Worm (Caenorhabditis elegans) whole organism, L4 larva: Measurements from ENCODE around the gene hlh-1.

Source experiments
- F37D6.2 ChIP-seq: sonication (generic microtip); optimal IDR thresholded peaks from 2 replicates; lab custom pipeline; 2016; ENCODE audit warnings: mild to moderate bottlenecking, missing genetic modification characterization, missing compliant biosample characterization
- aha-1 ChIP-seq: fragments of 150-350 bp; peaks from one replicate; lab custom pipeline; 2014; ENCODE audit warnings: missing biosample characterization, missing genetic modification characterization
- attf-4 ChIP-seq: sonication (generic microtip); optimal IDR thresholded peaks from 3 replicates; lab custom pipeline; 2017; ENCODE audit warnings: missing biosample characterization, missing genetic modification characterization
- ceh-20 ChIP-seq: fragments of 200-800 bp; sonication (Bioruptor generic); IDR thresholded peaks from 2 replicates; pipeline ENCODE4 v1.3.6; 2022; ENCODE audit warnings: missing genetic modification reagents, missing genetic modification characterization, missing compliant biosample characterization
- ces-1 ChIP-seq: fragments of 150-350 bp; sonication (generic microtip); optimal IDR thresholded peaks from 4 replicates; lab custom pipeline; 2014; ENCODE audit warnings: missing biosample characterization, missing genetic modification reagents, missing genetic modification characterization
- cey-2 ChIP-seq: sonication (generic microtip); optimal IDR thresholded peaks from 3 replicates; lab custom pipeline; 2017; ENCODE audit warnings: missing genetic modification characterization, mild to moderate bottlenecking, missing compliant biosample characterization, antibody characterized with exemption, borderline replicate concordance; ENCODE audit not compliant: insufficient read depth
- ctbp-1 ChIP-seq: fragments of 200-800 bp; sonication (Bioruptor generic); IDR thresholded peaks from 2 replicates; pipeline ENCODE4 v1.3.6; 2022; ENCODE audit warnings: missing genetic modification reagents, missing genetic modification characterization, missing compliant biosample characterization
- daf-16 ChIP-seq, 3 experiments: sonication (generic microtip); optimal IDR thresholded peaks; 2 replicates each; lab custom pipeline; 2016 to 2017; ENCODE audit warnings: missing genetic modification characterization in 3 of 3, missing genetic modification reagents in 3 of 3, mild to moderate bottlenecking in 2 of 3, missing compliant biosample characterization in 2 of 3, missing biosample characterization in 1 of 3, moderate library complexity in 1 of 3
- dmd-6 ChIP-seq: fragments of 200-800 bp; sonication (Bioruptor generic); IDR thresholded peaks from 2 replicates; pipeline ENCODE4 v1.3.6; 2022; ENCODE audit warnings: missing genetic modification reagents, missing genetic modification characterization, missing compliant biosample characterization
- dpl-1 ChIP-seq: fragments of 150-350 bp; optimal IDR thresholded peaks from 2 replicates; lab custom pipeline; 2014; ENCODE audit warnings: missing biosample characterization, missing genetic modification reagents, missing genetic modification characterization
- duxl-1 ChIP-seq: sonication (generic microtip); optimal IDR thresholded peaks from 2 replicates; lab custom pipeline; 2016; ENCODE audit warnings: mild to moderate bottlenecking, missing genetic modification characterization, moderate library complexity, missing compliant biosample characterization; ENCODE audit not compliant: poor library complexity
- dve-1 ChIP-seq: sonication (generic microtip); optimal IDR thresholded peaks from 2 replicates; lab custom pipeline; 2017; ENCODE audit warnings: antibody characterized with exemption, mild to moderate bottlenecking, missing genetic modification characterization, missing compliant biosample characterization; ENCODE audit not compliant: insufficient read depth
- gei-8 ChIP-seq: fragments of 200-800 bp; sonication (Bioruptor generic); optimal IDR thresholded peaks from 2 replicates; lab custom pipeline; 2018; ENCODE audit warnings: mild to moderate bottlenecking, missing genetic modification characterization, missing compliant biosample characterization
- hif-1 ChIP-seq, 2 experiments: sonication (generic microtip); optimal IDR thresholded peaks; 2 replicates each; lab custom pipeline; 2016 to 2017; ENCODE audit warnings: missing compliant biosample characterization in 2 of 2, missing genetic modification characterization in 2 of 2, missing genetic modification reagents in 2 of 2, missing genotype in 2 of 2, mild to moderate bottlenecking in 1 of 2
- hlh-11 ChIP-seq: fragments of 200-800 bp; sonication (Bioruptor generic); optimal IDR thresholded peaks from 2 replicates; lab custom pipeline; 2018; ENCODE audit warnings: mild to moderate bottlenecking, missing genetic modification characterization, missing compliant biosample characterization
- hlh-30 ChIP-seq: sonication (generic microtip); optimal IDR thresholded peaks from 2 replicates; lab custom pipeline; 2017; ENCODE audit warnings: antibody characterized with exemption, mild to moderate bottlenecking, missing genetic modification characterization, missing compliant biosample characterization; ENCODE audit not compliant: insufficient read depth
- hmg-1.1 ChIP-seq: fragments of 200-800 bp; sonication (Bioruptor generic); IDR thresholded peaks from 2 replicates; pipeline ENCODE4 v1.3.6; 2022; ENCODE audit warnings: missing genetic modification reagents, missing genetic modification characterization, missing compliant biosample characterization
- lin-1 ChIP-seq: fragments of 200-800 bp; sonication (Bioruptor generic); IDR thresholded peaks from 2 replicates; pipeline ENCODE4 v1.3.6; 2022; ENCODE audit warnings: missing genetic modification reagents, missing genetic modification characterization, missing compliant biosample characterization
- lin-13 ChIP-seq: fragments of 150-350 bp; optimal IDR thresholded peaks from 2 replicates; lab custom pipeline; 2014; ENCODE audit warnings: missing biosample characterization, missing genetic modification reagents, missing genetic modification characterization
- lin-29 ChIP-seq: fragments of 200-800 bp; sonication (Bioruptor generic); IDR thresholded peaks from 2 replicates; pipeline ENCODE4 v1.3.6; 2022; ENCODE audit warnings: missing genetic modification reagents, missing genetic modification characterization, missing compliant biosample characterization
- lin-38 ChIP-seq: fragments of 200-800 bp; sonication (Bioruptor generic); IDR thresholded peaks from 2 replicates; pipeline ENCODE4 v1.3.6; 2022; ENCODE audit warnings: missing genetic modification reagents, missing genetic modification characterization, missing compliant biosample characterization
- lin-39 ChIP-seq: fragments of 150-350 bp; optimal IDR thresholded peaks from 2 replicates; lab custom pipeline; 2014; ENCODE audit warnings: missing biosample characterization, missing genetic modification reagents, missing genetic modification characterization
- lsy-2 ChIP-seq, 2 experiments: fragments of 150-350 bp in 1 of 2; sonication (generic microtip) in 1 of 2; optimal IDR thresholded peaks; 2 replicates each; lab custom pipeline; 2014 to 2017; ENCODE audit warnings: missing biosample characterization in 2 of 2, missing genetic modification characterization in 2 of 2
- mdl-1 ChIP-seq, 2 experiments: fragments of 150-350 bp in 1 of 2; sonication (generic microtip) in 1 of 2; optimal IDR thresholded peaks; 2 replicates each; lab custom pipeline; 2014 to 2017; ENCODE audit warnings: missing biosample characterization in 2 of 2, missing genetic modification characterization in 2 of 2
- mep-1 ChIP-seq: fragments of 150-350 bp; sonication (generic microtip); optimal IDR thresholded peaks from 3 replicates; lab custom pipeline; 2014; ENCODE audit warnings: missing biosample characterization, missing genetic modification characterization
- mes-2 ChIP-seq: sonication (generic microtip); optimal IDR thresholded peaks from 2 replicates; lab custom pipeline; 2016; ENCODE audit warnings: missing genotype, mild to moderate bottlenecking, missing genetic modification characterization, missing compliant biosample characterization; ENCODE audit not compliant: poor library complexity, severe bottlenecking
- mxl-3 ChIP-seq: fragments of 200-800 bp; sonication (Bioruptor generic); optimal IDR thresholded peaks from 2 replicates; lab custom pipeline; 2018; ENCODE audit warnings: mild to moderate bottlenecking, missing genetic modification characterization, missing compliant biosample characterization
- nhr-11 ChIP-seq: fragments of 150-350 bp; optimal IDR thresholded peaks from 2 replicates; lab custom pipeline; 2014; ENCODE audit warnings: missing biosample characterization, missing genetic modification characterization
- nhr-28 ChIP-seq: fragments of 150-350 bp; optimal IDR thresholded peaks from 2 replicates; lab custom pipeline; 2014; ENCODE audit warnings: missing biosample characterization, missing genetic modification characterization
- nhr-42 ChIP-seq: fragments of 200-800 bp; sonication (Bioruptor generic); IDR thresholded peaks from 2 replicates; pipeline ENCODE4 v1.3.6; 2022; ENCODE audit warnings: missing genetic modification characterization, missing compliant biosample characterization
- pha-4 ChIP-seq, 2 experiments: fragments of 150-350 bp in 1 of 2; fragments of 200-800 bp in 1 of 2; sonication (Bioruptor generic) in 1 of 2; IDR thresholded peaks in 1 of 2; optimal IDR thresholded peaks in 1 of 2; 2 replicates each; pipeline versions ENCODE4 v1.3.6 to Lab custom; 2014 to 2022; ENCODE audit warnings: missing genetic modification characterization in 2 of 2, missing genetic modification reagents in 2 of 2, missing biosample characterization in 1 of 2, missing compliant biosample characterization in 1 of 2
- php-3 ChIP-seq: fragments of 200-800 bp; sonication (Bioruptor generic); IDR thresholded peaks from 2 replicates; pipeline ENCODE4 v1.3.6; 2022; ENCODE audit warnings: missing genetic modification reagents, missing genetic modification characterization, missing compliant biosample characterization
- pqm-1 ChIP-seq: sonication (generic microtip); optimal IDR thresholded peaks from 2 replicates; lab custom pipeline; 2017; ENCODE audit warnings: missing biosample characterization, missing genetic modification characterization
- rbr-2 ChIP-seq: sonication (generic microtip); optimal IDR thresholded peaks from 2 replicates; lab custom pipeline; 2016; ENCODE audit warnings: missing genotype, missing genetic modification characterization, missing compliant biosample characterization
- sdz-12 ChIP-seq: fragments of 200-800 bp; sonication (Bioruptor generic); optimal IDR thresholded peaks from 2 replicates; lab custom pipeline; 2018; ENCODE audit warnings: mild to moderate bottlenecking, missing genetic modification characterization, missing compliant biosample characterization
- snpc-1.2 ChIP-seq: fragments of 200-800 bp; sonication (Bioruptor generic); IDR thresholded peaks from 2 replicates; pipeline ENCODE4 v1.3.6; 2022; ENCODE audit warnings: missing genetic modification reagents, missing genetic modification characterization, missing compliant biosample characterization
- spr-3 ChIP-seq: fragments of 200-800 bp; sonication (Bioruptor generic); optimal IDR thresholded peaks from 2 replicates; lab custom pipeline; 2018; ENCODE audit warnings: mild to moderate bottlenecking, missing genetic modification characterization, missing compliant biosample characterization
- tag-97 ChIP-seq: fragments of 200-800 bp; sonication (Bioruptor generic); IDR thresholded peaks from 2 replicates; pipeline ENCODE4 v1.3.6; 2022; ENCODE audit warnings: missing genetic modification characterization, missing compliant biosample characterization
- unc-130 ChIP-seq: sonication (generic microtip); optimal IDR thresholded peaks from 2 replicates; lab custom pipeline; 2016; ENCODE audit warnings: missing genetic modification reagents, missing genetic modification characterization, missing compliant biosample characterization
- unc-62 ChIP-seq, 3 experiments: fragments of 150-350 bp in 1 of 3; sonication (generic microtip); optimal IDR thresholded peaks in 2 of 3; peaks in 1 of 3; 1 replicate in 1 of 3; 2 replicates in 2 of 3; lab custom pipeline; 2014 to 2017; ENCODE audit warnings: missing biosample characterization in 3 of 3, missing genetic modification characterization in 3 of 3, missing genetic modification reagents in 3 of 3, missing genotype in 1 of 3
- zfp-2 ChIP-seq: sonication (generic microtip); optimal IDR thresholded peaks from 2 replicates; lab custom pipeline; 2016; ENCODE audit warnings: mild to moderate bottlenecking, missing genetic modification characterization, missing compliant biosample characterization
- ztf-7 ChIP-seq: fragments of 150-350 bp; optimal IDR thresholded peaks from 2 replicates; lab custom pipeline; 2014; ENCODE audit warnings: missing biosample characterization, missing genetic modification characterization

Gene hlh-1

DNA sequence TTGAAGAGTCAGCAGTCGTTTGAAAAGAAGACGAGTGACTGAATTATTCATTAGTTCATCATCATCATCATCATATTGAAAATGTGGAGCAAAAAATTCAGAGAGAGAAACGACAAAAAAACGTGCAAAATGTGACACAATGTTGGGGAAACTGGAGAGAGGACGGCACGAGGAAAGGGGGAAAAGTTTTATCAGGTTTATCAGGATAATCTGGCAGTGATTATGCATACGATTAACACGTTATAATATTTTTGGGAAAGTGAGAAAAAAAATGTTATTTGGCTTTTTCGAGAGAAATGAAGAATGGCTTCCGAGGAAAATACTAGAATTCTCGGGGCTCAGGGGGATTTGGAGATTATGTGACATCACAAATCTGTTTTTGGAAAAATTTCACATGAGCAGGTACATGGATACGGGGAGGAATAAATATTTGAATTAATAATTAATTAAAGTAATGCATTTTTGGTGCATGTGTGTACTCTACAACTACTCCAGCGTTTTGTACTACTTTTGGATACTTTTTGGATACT is 13.2 kb upstream of the hlh-1 start, which contains the start of gene camt-1:
TSS of gene camt-1 (minus strand) at position 51 of the 530 bp plus-strand sequence.
- TF ChIP-seq cey-2 (tag; lab: Kevin White, UChicago): no peak
- TF ChIP-seq sdz-12 (GFP tag; lab: Kevin White, UChicago): no peak
- no peak for TF ChIP-seq hmg-1.1 (GFP tag; lab: Robert Waterston, UW)
- no peak for TF ChIP-seq daf-16 (GFP tag; optimal IDR thresholded peaks at IDR 0.05; lab: Kevin White, UChicago)
- no peak for TF ChIP-seq daf-16 (tag; optimal IDR thresholded peaks at IDR 0.05; lab: Kevin White, UChicago)
- no peak for TF ChIP-seq zfp-2 (tag; lab: Kevin White, UChicago)
- no peak for TF ChIP-seq pqm-1
- TF ChIP-seq ces-1 (GFP tag; lab: Kevin White, UChicago): no peak
- TF ChIP-seq spr-3 (GFP tag; lab: Kevin White, UChicago): no peak
- TF ChIP-seq gei-8 (GFP tag; lab: Kevin White, UChicago): no peak
- no peak for TF ChIP-seq nhr-42
- TF ChIP-seq F37D6.2 (tag; lab: Kevin White, UChicago): no peak

ce11 chrII:4506552-4507291 is 11.7 kb upstream of the hlh-1 start:
- TF ChIP-seq ceh-20 (GFP tag; lab: Robert Waterston, UW): peak; percentile 40; the same call in 1 of the 2 replicates
- peak; percentile 64; the same call in 1 of the 2 replicates for TF ChIP-seq ctbp-1 (GFP tag; lab: Robert Waterston, UW)
- peak; percentile 73 to 76 for TF ChIP-seq lsy-2 (tag; optimal IDR thresholded peaks at IDR 0.05; lab: Kevin White, UChicago)
- peak; percentile 53 for TF ChIP-seq dve-1
- peak; percentile 60 for TF ChIP-seq aha-1
- no peak for TF ChIP-seq php-3 (GFP tag; lab: Robert Waterston, UW)
- TF ChIP-seq mxl-3 (GFP tag; lab: Kevin White, UChicago): peak; percentile 46
- TF ChIP-seq pha-4 (GFP tag; IDR thresholded peaks at IDR 0.05; lab: Robert Waterston, UW): peak; percentile 47; the same call in 1 of the 2 replicates
- TF ChIP-seq pha-4 (tag; optimal IDR thresholded peaks at IDR 0.05; lab: Kevin White, UChicago): peak; percentile 8
- TF ChIP-seq mdl-1 (tag; optimal IDR thresholded peaks at IDR 0.05; lab: Kevin White, UChicago): peak in 1 of 2 experiments; percentile 82
- peak; percentile 31 for TF ChIP-seq mes-2 (tag; lab: Kevin White, UChicago)
- peak; percentile 74 for TF ChIP-seq rbr-2 (tag; lab: Kevin White, UChicago)
- no peak for TF ChIP-seq zfp-2 (tag; lab: Kevin White, UChicago)
- 0 out of 2 replicates have a peak, but pooled peaks have one; percentile 44 for TF ChIP-seq lin-1
- TF ChIP-seq unc-62 (GFP tag; optimal IDR thresholded peaks at IDR 0.05 in 1 of 2; lab: Kevin White, UChicago): peak in 1 of 2 experiments; percentile 93
- TF ChIP-seq unc-62 (tag; optimal IDR thresholded peaks at IDR 0.05; lab: Kevin White, UChicago): no peak
- TF ChIP-seq cey-2 (tag; lab: Kevin White, UChicago): no peak
- no peak for TF ChIP-seq nhr-42
- peak in 1 of 2 experiments; percentile 49 for TF ChIP-seq hif-1 (tag; optimal IDR thresholded peaks at IDR 0.05; lab: Kevin White, UChicago)
- TF ChIP-seq hlh-11 (tag; lab: Kevin White, UChicago): peak; percentile 70
- no peak for TF ChIP-seq lin-29 (GFP tag; lab: Robert Waterston, UW)
- TF ChIP-seq mep-1 (tag; lab: Kevin White, UChicago): peak; percentile 63
- peak; percentile 12 for TF ChIP-seq ztf-7 (tag; lab: Kevin White, UChicago)
- peak; percentile 46 for TF ChIP-seq dpl-1 (GFP tag; lab: Kevin White, UChicago)
- peak; percentile 15 for TF ChIP-seq pqm-1
- TF ChIP-seq snpc-1.2 (GFP tag; lab: Robert Waterston, UW): no peak
- peak; percentile 23 for TF ChIP-seq lin-13 (GFP tag; lab: Kevin White, UChicago)
- TF ChIP-seq nhr-28 (tag; lab: Kevin White, UChicago): peak; percentile 35
- TF ChIP-seq attf-4: no peak
- TF ChIP-seq F37D6.2 (tag; lab: Kevin White, UChicago): peak; percentile 28
- no peak for TF ChIP-seq lin-39 (tag; lab: Kevin White, UChicago)
- TF ChIP-seq dmd-6 (GFP tag; lab: Robert Waterston, UW): peak; percentile 74
- TF ChIP-seq hlh-30: peak; percentile 90
- TF ChIP-seq tag-97: no peak
- TF ChIP-seq duxl-1 (tag; lab: Kevin White, UChicago): no peak
- TF ChIP-seq ces-1 (GFP tag; lab: Kevin White, UChicago): peak; percentile 46
- no peak for TF ChIP-seq unc-130 (GFP tag; lab: Kevin White, UChicago)
- TF ChIP-seq lin-38 (GFP tag; lab: Robert Waterston, UW): peak; percentile 45
- TF ChIP-seq hmg-1.1 (GFP tag; lab: Robert Waterston, UW): peak; percentile 70; the same call in 1 of the 2 replicates
- TF ChIP-seq nhr-11 (tag; lab: Kevin White, UChicago): peak; percentile 75
